Worm (Caenorhabditis elegans) whole organism, early embryonic: ENCODE measurements around the gene nhr-25.

Experiments used
- sea-1 ChIP-seq: fragments of 200-800 bp; sonication (Bioruptor generic); conservative IDR thresholded peaks from 2 replicates; pipeline ENCODE4 v1.3.6; 2022; ENCODE audit warnings: missing genetic modification characterization, missing compliant biosample characterization
- tbx-37 ChIP-seq: fragments of 200-800 bp; sonication (Bioruptor generic); conservative IDR thresholded peaks from 2 replicates; pipeline ENCODE4 v1.3.6; 2022; ENCODE audit warnings: missing genetic modification reagents, missing genetic modification characterization, missing compliant biosample characterization

DNA sequence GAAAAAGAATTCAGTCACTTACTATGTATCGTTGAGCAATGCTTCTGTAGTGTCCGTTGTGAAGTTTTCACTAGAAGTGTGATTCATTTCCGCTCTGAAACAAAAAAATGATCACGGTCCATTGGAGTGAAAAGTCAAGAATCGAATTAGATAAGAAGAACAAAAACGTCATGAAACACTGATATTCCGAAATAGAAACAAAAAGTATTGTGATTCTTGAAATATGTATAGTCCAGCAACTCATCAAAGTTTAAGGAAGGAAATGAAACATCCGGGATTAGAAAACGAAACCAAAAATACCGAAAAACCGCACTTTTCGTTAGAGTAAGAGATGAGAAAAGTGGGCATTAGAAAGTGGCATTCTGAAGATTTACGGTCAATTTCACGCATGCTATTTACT, 24.3 kb downstream of the nhr-25 start, which contains the start of gene npr-10:
- TF ChIP-seq tbx-37 (GFP tag; lab: Robert Waterston, UW) (no peak), sea-1 (no peak)
